Worm (Caenorhabditis elegans) whole organism, mixed stage, embryonic: ENCODE results near the gene ttc-17.

ENCODE experiments used
- blmp-1 ChIP-seq: fragments of 150-350 bp; optimal IDR thresholded peaks from 2 replicates; lab custom pipeline; 2014; ENCODE audit warnings: missing biosample characterization, missing genetic modification characterization
- ceh-43 ChIP-seq: fragments of 200-800 bp; sonication (Bioruptor generic); optimal IDR thresholded peaks from 2 replicates; lab custom pipeline; 2018; ENCODE audit warnings: mild to moderate bottlenecking, missing genetic modification characterization, moderate library complexity, missing compliant biosample characterization
- elt-1 ChIP-seq: sonication (generic microtip); optimal IDR thresholded peaks from 2 replicates; lab custom pipeline; 2017; ENCODE audit warnings: missing genetic modification characterization, mild to moderate bottlenecking, missing compliant biosample characterization, antibody characterized with exemption, moderate library complexity, borderline replicate concordance; ENCODE audit not compliant: insufficient read depth
- elt-3 ChIP-seq: fragments of 150-350 bp; optimal IDR thresholded peaks from 2 replicates; lab custom pipeline; 2014; ENCODE audit warnings: missing biosample characterization, missing genetic modification characterization
- ham-2 ChIP-seq: fragments of 200-800 bp; sonication (Bioruptor generic); optimal IDR thresholded peaks from 2 replicates; lab custom pipeline; 2018; ENCODE audit warnings: mild to moderate bottlenecking, missing genetic modification characterization, missing compliant biosample characterization
- lin-13 ChIP-seq: fragments of 150-350 bp; optimal IDR thresholded peaks from 2 replicates; lab custom pipeline; 2014; ENCODE audit warnings: missing biosample characterization, missing genetic modification characterization
- nhr-12 ChIP-seq: fragments of 150-350 bp; optimal IDR thresholded peaks from 2 replicates; lab custom pipeline; 2014; ENCODE audit warnings: missing biosample characterization, missing genetic modification characterization
- nhr-237 ChIP-seq: fragments of 150-350 bp; optimal IDR thresholded peaks from 2 replicates; lab custom pipeline; 2014; ENCODE audit warnings: missing biosample characterization, missing genetic modification characterization
- nhr-28 ChIP-seq: fragments of 150-350 bp; optimal IDR thresholded peaks from 2 replicates; lab custom pipeline; 2014; ENCODE audit warnings: missing biosample characterization, missing genetic modification characterization
- nhr-76 ChIP-seq: sonication (generic microtip); optimal IDR thresholded peaks from 2 replicates; lab custom pipeline; 2017; ENCODE audit warnings: missing biosample characterization, missing genetic modification characterization
- unc-39 ChIP-seq: fragments of 150-350 bp; optimal IDR thresholded peaks from 2 replicates; lab custom pipeline; 2014; ENCODE audit warnings: missing biosample characterization, missing genetic modification characterization
- unc-62 ChIP-seq: fragments of 150-350 bp; optimal IDR thresholded peaks from 2 replicates; lab custom pipeline; 2014; ENCODE audit warnings: missing biosample characterization, missing genetic modification reagents, missing genetic modification characterization
- zip-8 ChIP-seq: fragments of 150-350 bp; optimal IDR thresholded peaks from 2 replicates; lab custom pipeline; 2014; ENCODE audit warnings: missing biosample characterization, missing genetic modification characterization

ce11 chrV:8984783-8985182 is 27.9 kb downstream of the ttc-17 start:
- TF ChIP-seq unc-39 (no peak), elt-3 (tag; lab: Kevin White, UChicago) (no peak), lin-13 (tag; lab: Kevin White, UChicago) (no peak), unc-62 (no peak), zip-8 (tag; lab: Kevin White, UChicago) (no peak), nhr-76 (tag; lab: Kevin White, UChicago) (no peak), ham-2 (GFP tag; lab: Kevin White, UChicago) (no peak), ceh-43 (no peak), nhr-28 (tag; lab: Kevin White, UChicago) (no peak), elt-1 (no peak), nhr-12 (tag; lab: Kevin White, UChicago) (no peak), nhr-237 (tag; lab: Kevin White, UChicago) (no peak), blmp-1 (tag; lab: Kevin White, UChicago) (no peak)
